Fruit fly (Drosophila melanogaster) Kc167 (cell line): Measurements from ENCODE around the gene Oseg4.

Experiments
- Sin3A ChIP-seq: fragments of >200 bp; optimal IDR thresholded peaks from 2 replicates; lab custom pipeline; 2018; ENCODE audit warnings: missing external identifiers
- h ChIP-seq: fragments of >200 bp; optimal IDR thresholded peaks from 3 replicates; lab custom pipeline; 2018; ENCODE audit warnings: missing external identifiers
- ttk ChIP-seq: sonication (Bioruptor generic); optimal IDR thresholded peaks from 2 replicates; lab custom pipeline; 2017; ENCODE audit warnings: missing external identifiers

DNA sequence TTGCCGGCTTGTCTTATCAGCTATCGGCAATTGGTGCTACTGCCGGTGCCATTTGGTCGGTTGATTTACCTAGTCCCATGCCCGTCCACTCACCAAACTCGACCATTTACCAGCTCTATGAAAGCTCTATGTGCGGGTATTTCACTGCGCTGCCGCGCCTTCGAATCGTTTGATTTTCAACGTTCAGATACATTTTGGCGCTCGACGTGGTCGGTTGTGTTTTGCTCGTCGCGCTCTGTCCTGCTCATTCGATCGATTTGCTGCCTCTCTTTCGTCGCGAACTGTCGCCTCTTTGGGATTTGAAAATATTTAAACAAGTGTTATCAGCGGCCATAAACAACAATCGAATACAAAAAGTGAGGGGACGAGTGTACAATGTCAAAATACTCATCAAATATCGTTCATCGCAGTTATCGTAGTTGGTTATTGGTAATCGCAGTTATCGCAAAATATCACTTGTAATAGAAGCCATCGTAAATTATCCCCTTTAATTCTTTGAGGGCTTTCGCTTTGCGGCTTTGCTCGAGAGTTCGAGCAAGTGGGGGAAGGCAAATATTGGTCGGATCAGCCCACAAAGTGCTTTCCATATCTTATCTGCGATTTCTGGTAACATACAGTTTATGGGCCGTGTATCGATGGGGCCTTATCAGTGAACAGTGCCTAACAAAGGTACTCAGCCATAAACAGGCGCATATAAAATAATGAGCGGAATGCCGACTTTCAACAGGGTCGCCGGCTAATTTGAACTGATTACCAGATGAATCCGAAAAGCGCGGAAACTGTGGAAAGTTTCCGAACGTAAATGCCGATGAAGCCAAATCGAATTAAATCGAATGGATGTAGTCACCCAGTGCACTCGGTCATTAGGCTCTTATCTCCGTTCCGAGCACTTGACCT lies 6.3 kb upstream of the Oseg4 start:
- TF ChIP-seq ttk (lab: Kevin White, UChicago) (no peak), Sin3A (lab: Kevin White, UChicago) (no peak), h (no peak)
